Worm (Caenorhabditis elegans) whole organism, mixed stage, embryonic: ENCODE measurements around the gene F35E12.6.

ENCODE experiments used
- M03D4.4 ChIP-seq: sonication (generic microtip); optimal IDR thresholded peaks from 2 replicates; lab custom pipeline; 2017; ENCODE audit warnings: mild to moderate bottlenecking, missing genetic modification characterization, missing compliant biosample characterization
- bed-3 ChIP-seq: fragments of 200-800 bp; sonication (Bioruptor generic); optimal IDR thresholded peaks from 3 replicates; lab custom pipeline; 2018; ENCODE audit warnings: mild to moderate bottlenecking, missing genetic modification characterization, moderate library complexity, missing compliant biosample characterization
- blmp-1 ChIP-seq: fragments of 150-350 bp; optimal IDR thresholded peaks from 2 replicates; lab custom pipeline; 2014; ENCODE audit warnings: missing biosample characterization, missing genetic modification characterization
- ceh-39 ChIP-seq: fragments of 150-350 bp; optimal IDR thresholded peaks from 2 replicates; lab custom pipeline; 2014; ENCODE audit warnings: missing biosample characterization, missing genetic modification characterization
- ceh-43 ChIP-seq: fragments of 200-800 bp; sonication (Bioruptor generic); optimal IDR thresholded peaks from 2 replicates; lab custom pipeline; 2018; ENCODE audit warnings: mild to moderate bottlenecking, missing genetic modification characterization, moderate library complexity, missing compliant biosample characterization
- ceh-83 ChIP-seq: fragments of 200-800 bp; sonication (Bioruptor generic); optimal IDR thresholded peaks from 2 replicates; lab custom pipeline; 2018; ENCODE audit warnings: mild to moderate bottlenecking, missing genetic modification characterization, missing compliant biosample characterization
- ces-1 ChIP-seq: fragments of 150-350 bp; optimal IDR thresholded peaks from 2 replicates; lab custom pipeline; 2014; ENCODE audit warnings: missing biosample characterization, missing genetic modification reagents, missing genetic modification characterization
- drap-1 ChIP-seq: fragments of 200-800 bp; sonication (Bioruptor generic); optimal IDR thresholded peaks from 3 replicates; lab custom pipeline; 2018; ENCODE audit warnings: mild to moderate bottlenecking, missing genetic modification characterization, missing compliant biosample characterization
- elt-1 ChIP-seq: sonication (generic microtip); optimal IDR thresholded peaks from 2 replicates; lab custom pipeline; 2017; ENCODE audit warnings: missing genetic modification characterization, mild to moderate bottlenecking, missing compliant biosample characterization, antibody characterized with exemption, moderate library complexity, borderline replicate concordance; ENCODE audit not compliant: insufficient read depth
- elt-3 ChIP-seq: fragments of 150-350 bp; optimal IDR thresholded peaks from 2 replicates; lab custom pipeline; 2014; ENCODE audit warnings: missing biosample characterization, missing genetic modification characterization
- flh-1 ChIP-seq: fragments of 200-800 bp; sonication (Bioruptor generic); optimal IDR thresholded peaks from 2 replicates; lab custom pipeline; 2018; ENCODE audit warnings: mild to moderate bottlenecking, missing genetic modification characterization, moderate library complexity, missing compliant biosample characterization
- ham-2 ChIP-seq: fragments of 200-800 bp; sonication (Bioruptor generic); optimal IDR thresholded peaks from 2 replicates; lab custom pipeline; 2018; ENCODE audit warnings: mild to moderate bottlenecking, missing genetic modification characterization, missing compliant biosample characterization
- hlh-1 ChIP-seq: fragments of 150-350 bp; optimal IDR thresholded peaks from 2 replicates; lab custom pipeline; 2014; ENCODE audit warnings: missing biosample characterization, missing genetic modification reagents, missing genetic modification characterization
- lin-13 ChIP-seq: fragments of 150-350 bp; optimal IDR thresholded peaks from 2 replicates; lab custom pipeline; 2014; ENCODE audit warnings: missing biosample characterization, missing genetic modification characterization
- lin-32 ChIP-seq: fragments of 200-800 bp; sonication (Bioruptor generic); optimal IDR thresholded peaks from 2 replicates; lab custom pipeline; 2018; ENCODE audit warnings: mild to moderate bottlenecking, missing genetic modification characterization, missing compliant biosample characterization
- lsy-2 ChIP-seq: fragments of 150-350 bp; optimal IDR thresholded peaks from 2 replicates; lab custom pipeline; 2014; ENCODE audit warnings: missing biosample characterization, missing genetic modification characterization
- mab-5 ChIP-seq: fragments of 150-350 bp; optimal IDR thresholded peaks from 2 replicates; lab custom pipeline; 2014; ENCODE audit warnings: missing biosample characterization, missing genetic modification characterization
- nhr-12 ChIP-seq: fragments of 150-350 bp; optimal IDR thresholded peaks from 2 replicates; lab custom pipeline; 2014; ENCODE audit warnings: missing biosample characterization, missing genetic modification characterization
- nhr-2 ChIP-seq: fragments of 150-350 bp; optimal IDR thresholded peaks from 2 replicates; lab custom pipeline; 2014; ENCODE audit warnings: missing biosample characterization, missing genetic modification characterization
- nhr-237 ChIP-seq: fragments of 150-350 bp; optimal IDR thresholded peaks from 2 replicates; lab custom pipeline; 2014; ENCODE audit warnings: missing biosample characterization, missing genetic modification characterization
- nhr-76 ChIP-seq: sonication (generic microtip); optimal IDR thresholded peaks from 2 replicates; lab custom pipeline; 2017; ENCODE audit warnings: missing biosample characterization, missing genetic modification characterization
- pha-4 ChIP-seq: fragments of 150-350 bp; optimal IDR thresholded peaks from 2 replicates; lab custom pipeline; 2018; ENCODE audit warnings: missing biosample characterization, missing genetic modification reagents, missing genetic modification characterization
- sem-2 ChIP-seq: fragments of 200-800 bp; sonication (Bioruptor generic); optimal IDR thresholded peaks from 2 replicates; lab custom pipeline; 2018; ENCODE audit warnings: mild to moderate bottlenecking, missing genetic modification characterization, missing compliant biosample characterization
- snpc-4 ChIP-seq: fragments of 150-350 bp; optimal IDR thresholded peaks from 2 replicates; lab custom pipeline; 2014; ENCODE audit warnings: missing biosample characterization, missing genetic modification characterization
- sptf-1 ChIP-seq: sonication (generic microtip); optimal IDR thresholded peaks from 2 replicates; lab custom pipeline; 2017; ENCODE audit warnings: mild to moderate bottlenecking, missing genetic modification characterization, moderate library complexity, missing compliant biosample characterization
- tbx-8 ChIP-seq: fragments of 200-800 bp; sonication (Bioruptor generic); optimal IDR thresholded peaks from 2 replicates; lab custom pipeline; 2018; ENCODE audit warnings: mild to moderate bottlenecking, missing genetic modification characterization, moderate library complexity, missing compliant biosample characterization
- unc-120 ChIP-seq: sonication (generic microtip); optimal IDR thresholded peaks from 2 replicates; lab custom pipeline; 2017; ENCODE audit warnings: missing genetic modification characterization, missing compliant biosample characterization; ENCODE audit not compliant: poor library complexity, severe bottlenecking
- unc-39 ChIP-seq: fragments of 150-350 bp; optimal IDR thresholded peaks from 2 replicates; lab custom pipeline; 2014; ENCODE audit warnings: missing biosample characterization, missing genetic modification characterization
- unc-62 ChIP-seq: fragments of 150-350 bp; optimal IDR thresholded peaks from 2 replicates; lab custom pipeline; 2014; ENCODE audit warnings: missing biosample characterization, missing genetic modification reagents, missing genetic modification characterization
- zip-8 ChIP-seq: fragments of 150-350 bp; optimal IDR thresholded peaks from 2 replicates; lab custom pipeline; 2014; ENCODE audit warnings: missing biosample characterization, missing genetic modification characterization

The F35E12.6 gene

DNA sequence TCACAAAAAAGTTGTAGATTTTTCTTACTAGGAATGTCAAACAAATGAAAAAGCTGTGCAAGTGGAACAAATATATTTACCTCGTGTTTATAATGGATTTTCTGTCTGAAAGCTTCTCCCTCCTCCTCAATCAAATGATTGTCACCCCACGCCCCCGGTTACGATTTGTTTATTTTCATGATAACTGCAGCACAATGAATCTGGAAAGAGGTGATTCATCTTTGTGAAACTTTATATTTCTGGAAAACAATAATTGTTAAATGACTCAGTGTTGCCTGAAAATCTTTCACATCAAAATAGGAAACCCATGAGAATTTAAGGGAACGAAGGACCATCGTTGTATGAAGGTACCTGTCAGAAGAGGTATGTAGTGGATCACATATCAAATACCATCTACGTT lies 12.6 kb upstream of the F35E12.6 start, which contains the start of gene F35E12.10:
TSS of gene F35E12.10 (minus strand) at position 101 of the 400 bp plus-strand sequence.
- no peak for TF ChIP-seq M03D4.4
- no peak for TF ChIP-seq ces-1
- no peak for TF ChIP-seq unc-62 (GFP tag; lab: Kevin White, UChicago)
- TF ChIP-seq sem-2 = no peak

DNA sequence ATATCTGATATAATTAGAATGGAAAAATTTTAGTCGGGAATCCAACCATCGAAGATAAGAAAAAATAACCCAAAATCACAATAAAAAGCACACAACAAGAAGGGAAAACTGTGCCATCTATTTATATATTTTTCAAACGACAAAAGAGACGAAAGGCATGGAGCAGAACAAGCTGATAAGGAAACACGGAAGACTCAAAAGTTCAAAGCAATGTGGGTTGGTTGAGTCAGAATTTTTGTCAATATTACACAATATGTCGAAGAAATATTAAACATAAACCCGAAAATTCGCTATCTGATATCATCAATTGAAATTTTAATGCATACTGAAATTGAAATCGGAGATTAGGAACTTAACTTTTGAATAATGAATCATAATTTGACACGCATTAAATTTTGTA lies 8.9 kb upstream of the F35E12.6 start, which contains the start of gene F35E12.9:
TSS of gene F35E12.9 (minus strand) at position 227 of the 400 bp plus-strand sequence.
- TF ChIP-seq pha-4 (tag; lab: Kevin White, UChicago) = no peak
- TF ChIP-seq hlh-1 (tag; lab: Kevin White, UChicago) = no peak
- TF ChIP-seq sptf-1 (tag; lab: Kevin White, UChicago) = no peak
- TF ChIP-seq ham-2 (GFP tag; lab: Kevin White, UChicago) = no peak
- no peak for TF ChIP-seq M03D4.4
- no peak for TF ChIP-seq snpc-4
- TF ChIP-seq elt-1 = no peak
- no peak for TF ChIP-seq zip-8 (tag; lab: Kevin White, UChicago)
- no peak for TF ChIP-seq tbx-8 (GFP tag; lab: Kevin White, UChicago)
- no peak for TF ChIP-seq ceh-83 (GFP tag; lab: Kevin White, UChicago)
- TF ChIP-seq ceh-39 = no peak
- no peak for TF ChIP-seq nhr-2

DNA sequence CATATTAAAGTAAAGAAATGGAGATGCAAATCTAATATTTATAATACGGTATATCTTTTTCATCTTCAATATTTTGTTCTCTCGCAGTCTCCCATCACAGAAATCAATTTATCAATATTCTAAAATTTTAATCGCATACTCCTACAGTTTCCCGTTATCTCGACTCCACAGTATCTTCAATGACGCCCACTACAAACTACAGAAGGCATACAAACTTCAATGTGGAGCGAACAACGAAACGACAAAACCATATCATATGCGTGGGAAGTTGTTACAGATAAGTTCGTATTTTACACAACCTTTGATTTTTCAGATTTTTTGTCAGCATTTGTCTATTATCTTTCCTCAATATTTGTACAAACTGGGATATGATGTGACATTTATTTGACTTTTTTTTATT lies 3.9 kb upstream of the F35E12.6 start:
- no peak for TF ChIP-seq blmp-1
- no peak for TF ChIP-seq ceh-39
- TF ChIP-seq lin-13 = no peak
- no peak for TF ChIP-seq unc-120 (tag; lab: Kevin White, UChicago)

DNA sequence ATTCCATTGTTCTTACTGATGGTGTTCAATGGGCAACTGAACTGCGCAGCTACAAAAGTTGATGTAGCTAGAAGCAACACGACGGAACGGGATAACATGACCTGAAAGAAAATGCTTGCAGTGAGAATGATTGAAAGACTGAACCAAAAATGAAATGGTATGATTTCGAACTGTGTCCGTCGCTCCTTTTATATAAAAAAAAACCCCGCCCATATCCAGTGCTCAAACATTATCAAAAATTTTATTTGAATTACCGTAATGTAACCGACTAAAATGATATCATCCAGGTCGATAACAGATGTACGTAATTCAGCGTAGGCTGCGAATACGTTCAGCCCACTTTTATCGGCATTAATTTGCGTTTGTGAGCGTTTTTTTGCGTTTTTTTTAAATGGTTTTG lies 2.3 kb upstream of the F35E12.6 start, which contains the start of gene irg-5:
TSS of gene irg-5 (minus strand) at position 101 of the 400 bp plus-strand sequence.
- TF ChIP-seq nhr-12 = no peak
- no peak for TF ChIP-seq sem-2
- TF ChIP-seq ceh-43 (GFP tag; lab: Kevin White, UChicago) = no peak

DNA sequence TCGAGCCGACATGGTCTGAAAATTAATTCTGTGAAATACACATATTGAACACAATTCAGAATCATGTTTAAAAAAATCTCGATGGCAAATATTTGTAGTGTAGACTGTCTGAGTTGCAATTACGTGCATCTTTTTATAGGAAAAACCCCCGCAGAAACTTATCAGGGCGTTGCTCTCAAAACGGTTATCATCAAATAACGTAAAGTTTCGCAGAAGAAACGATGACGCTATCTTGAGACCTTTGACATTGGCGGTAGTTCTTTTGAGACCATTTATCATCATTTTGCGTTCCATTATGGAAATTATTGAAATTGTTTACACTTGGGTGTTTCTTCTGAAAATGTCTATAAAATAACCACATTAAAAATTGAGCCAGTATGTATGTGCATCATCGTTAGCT lies 5.3 kb downstream of the F35E12.6 start, which contains the start of gene dct-17:
TSS of gene dct-17 (minus strand) at position 23 of the 400 bp plus-strand sequence.
- no peak for TF ChIP-seq mab-5 (tag; lab: Kevin White, UChicago)
- no peak for TF ChIP-seq M03D4.4
- TF ChIP-seq ces-1 = no peak
- no peak for TF ChIP-seq elt-3 (tag; lab: Kevin White, UChicago)
- no peak for TF ChIP-seq bed-3 (GFP tag; lab: Kevin White, UChicago)
- TF ChIP-seq drap-1 (GFP tag; lab: Kevin White, UChicago) = no peak
- no peak for TF ChIP-seq sptf-1 (tag; lab: Kevin White, UChicago)
- no peak for TF ChIP-seq nhr-76 (tag; lab: Kevin White, UChicago)
- no peak for TF ChIP-seq unc-39 (tag; lab: Kevin White, UChicago)
- TF ChIP-seq lin-32 (GFP tag; lab: Kevin White, UChicago) = no peak
- TF ChIP-seq lsy-2 (tag; lab: Kevin White, UChicago) = no peak
- TF ChIP-seq elt-1 = no peak
- TF ChIP-seq flh-1 (GFP tag; lab: Kevin White, UChicago) = no peak
- TF ChIP-seq ceh-43 (GFP tag; lab: Kevin White, UChicago) = no peak

DNA sequence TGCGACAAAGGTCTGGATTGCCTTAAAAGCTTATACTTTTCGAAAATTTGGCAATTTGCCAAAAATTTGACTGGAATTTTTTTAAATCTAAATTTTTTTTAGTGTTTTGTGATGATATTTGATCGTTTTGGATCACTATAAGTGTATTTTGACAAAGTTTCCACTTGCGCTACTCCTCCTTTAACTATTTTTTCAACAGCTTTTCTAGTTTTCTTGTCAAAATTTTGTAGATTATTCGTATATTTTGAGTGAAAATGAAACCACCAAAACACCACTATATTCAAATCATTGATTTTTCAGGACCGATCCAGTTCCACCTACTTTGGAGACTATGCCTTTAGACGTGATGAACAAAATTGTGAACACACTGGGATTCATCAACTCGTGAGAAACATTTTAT lies 10.5 kb downstream of the F35E12.6 start, which contains the start of gene fbxa-181:
TSS of gene fbxa-181 (plus strand) at position 301 of the 400 bp plus-strand sequence.
- TF ChIP-seq bed-3 (GFP tag; lab: Kevin White, UChicago) (no peak), nhr-12 (no peak), nhr-237 (no peak), pha-4 (tag; lab: Kevin White, UChicago) (no peak), ces-1 (no peak)

DNA sequence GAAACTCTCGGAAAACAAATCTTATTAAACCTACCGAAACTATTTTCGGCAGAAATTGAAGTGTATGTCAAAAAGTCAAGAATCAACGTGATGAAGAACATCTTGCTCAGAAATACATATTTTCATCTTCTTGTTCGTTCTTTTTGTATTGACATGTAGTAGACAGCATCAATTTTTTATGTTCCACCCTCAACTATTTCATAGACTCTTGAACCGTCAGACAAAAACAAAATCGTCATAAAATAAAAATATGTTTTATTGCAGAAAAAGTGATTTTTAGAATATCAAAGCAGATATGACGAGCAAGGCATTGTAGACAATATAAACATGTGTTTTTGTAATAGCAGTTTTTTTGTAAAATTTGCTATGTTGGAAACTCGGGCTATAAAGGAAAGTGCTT lies 11.3 kb downstream of the F35E12.6 start, which contains the start of gene F35E12.2:
TSS of gene F35E12.2 (minus strand) at position 101 of the 400 bp plus-strand sequence.
- TF ChIP-seq blmp-1 = no peak
- TF ChIP-seq ceh-83 (GFP tag; lab: Kevin White, UChicago) = no peak
- no peak for TF ChIP-seq nhr-2
- no peak for TF ChIP-seq lin-32 (GFP tag; lab: Kevin White, UChicago)
